Worm (Caenorhabditis elegans) whole organism, early embryonic: Measurements from ENCODE around the gene F13D12.5.

Source experiments
- aly-1 ChIP-seq: sonication (generic microtip); optimal IDR thresholded peaks from 2 replicates; lab custom pipeline; 2016; ENCODE audit warnings: missing genetic modification characterization, missing compliant biosample characterization
- ama-1 ChIP-seq: fragments of 150-350 bp; optimal IDR thresholded peaks from 2 replicates; lab custom pipeline; 2014
- ceh-36 ChIP-seq: sonication (generic microtip); optimal IDR thresholded peaks from 2 replicates; lab custom pipeline; 2016; ENCODE audit warnings: missing genetic modification characterization, inconsistent platforms, missing compliant biosample characterization
- ets-7 ChIP-seq: sonication (generic microtip); optimal IDR thresholded peaks from 2 replicates; lab custom pipeline; 2016; ENCODE audit warnings: missing genotype, missing genetic modification characterization, missing compliant biosample characterization
- flt-1 ChIP-seq: fragments of 200-800 bp; sonication (Bioruptor generic); IDR thresholded peaks from 2 replicates; pipeline ENCODE4 v1.3.6; 2022; ENCODE audit warnings: missing genetic modification characterization, missing compliant biosample characterization
- hmg-4 ChIP-seq: fragments of 200-800 bp; sonication (Bioruptor generic); optimal IDR thresholded peaks from 2 replicates; lab custom pipeline; 2018; ENCODE audit warnings: mild to moderate bottlenecking, missing genetic modification characterization, missing compliant biosample characterization

DNA sequence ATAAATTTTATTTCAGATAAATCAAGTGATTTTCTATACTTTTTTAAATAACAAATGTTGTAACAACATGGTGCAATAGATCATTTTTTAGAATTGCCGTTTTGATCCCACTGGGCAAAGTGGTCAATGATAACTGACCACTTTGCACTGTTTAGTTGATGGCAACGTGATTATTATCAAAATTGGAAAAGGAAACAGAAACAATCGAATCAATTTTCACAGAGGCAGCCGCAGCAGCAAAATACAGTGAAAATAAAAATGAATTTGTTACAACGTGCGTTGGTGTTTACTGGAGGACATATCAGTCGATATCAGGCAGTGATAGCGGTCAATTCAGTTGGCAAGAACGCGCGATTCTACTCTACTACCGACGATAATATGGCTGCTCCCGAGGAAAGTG lies 20.8 kb upstream of the F13D12.5 start, which contains the start of gene VF13D12L.3:
- TF ChIP-seq ama-1 (no peak), ets-7 (tag; lab: Kevin White, UChicago) (no peak), hmg-4 (GFP tag; lab: Kevin White, UChicago) (no peak), ceh-36 (tag; lab: Kevin White, UChicago) (no peak), aly-1 (tag; lab: Kevin White, UChicago) (no peak), flt-1 (GFP tag; lab: Robert Waterston, UW) (no peak)
